2 fruit fly cellular contexts compared by ENCODE assay signal in the genomic region with DNA sequence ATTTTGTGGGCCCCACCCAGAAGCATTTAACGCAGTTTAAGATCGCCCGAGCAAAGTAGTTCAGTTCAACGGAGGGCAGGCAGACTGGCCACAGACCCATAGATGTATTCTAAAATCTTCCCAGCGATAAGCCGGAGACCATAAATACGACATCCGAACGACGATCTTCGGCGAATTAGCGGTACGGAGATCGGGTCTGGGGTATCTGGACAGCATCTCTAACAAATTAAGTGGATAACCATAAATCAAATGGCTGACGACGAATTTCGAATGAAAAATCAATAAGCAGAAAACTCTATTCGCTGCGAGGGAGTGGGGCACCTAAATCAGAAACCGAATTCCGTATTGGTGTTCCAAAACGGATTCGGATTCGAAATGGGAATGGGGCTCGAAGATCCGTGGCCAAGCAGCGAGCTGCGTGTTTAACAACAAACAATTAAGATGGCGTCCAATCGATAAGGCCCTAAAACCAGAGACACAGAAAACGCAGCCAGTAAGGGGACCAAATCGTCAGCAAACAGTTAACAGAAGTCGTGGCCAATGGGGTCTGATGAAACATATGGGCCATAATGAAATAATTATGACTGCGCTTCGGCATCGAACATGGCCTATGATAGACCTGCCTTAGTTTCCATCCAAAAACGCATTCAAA.
TF ChIP-seq lines count a peak whose summit lies in the region.

No protein-coding gene starts in this region.

- TF ChIP-seq CTCF in whole organism, embryonic (GFP tag; optimal IDR thresholded peaks at IDR 0.05; lab: Kevin White, UChicago): no peak

TF ChIP-seq in whole organism, embryonic, 481 proteins besides CTCF, POLR2A, EP300 and RAD21:
- TF ChIP-seq Awh (GFP tag; IDR thresholded peaks at IDR 0.05; lab: Robert Waterston, UW) (0 out of 2 replicates have a peak, but pooled peaks have one; percentile 40), Hmx (GFP tag; optimal IDR thresholded peaks at IDR 0.05; lab: Kevin White, UChicago) (no peak), Stat92E (GFP tag; optimal IDR thresholded peaks at IDR 0.05; lab: Kevin White, UChicago) (peak in 1 of 3 experiments; percentile 70), grn (GFP tag; optimal IDR thresholded peaks at IDR 0.05; lab: Kevin White, UChicago) (peak; percentile 98), kni (GFP tag; optimal IDR thresholded peaks at IDR 0.05; lab: Kevin White, UChicago) (peak; percentile 57), sens (GFP tag; lab: Kevin White, UChicago) (peak; percentile 12), Nf-YB (GFP tag; optimal IDR thresholded peaks at IDR 0.05; lab: Kevin White, UChicago) (peak; percentile 83), CG11560 (tag; IDR thresholded peaks at IDR 0.05; lab: Robert Waterston, UW) (no peak), CG13894 (tag; optimal IDR thresholded peaks at IDR 0.05; lab: Kevin White, UChicago) (peak; percentile 65), trem (tag; optimal IDR thresholded peaks at IDR 0.05; lab: Kevin White, UChicago) (no peak), HLHmδ (GFP tag; optimal IDR thresholded peaks at IDR 0.05; lab: Kevin White, UChicago) (no peak), abd-A (tag; optimal IDR thresholded peaks at IDR 0.05; lab: Kevin White, UChicago) (peak; percentile 29), onecut (GFP tag; IDR thresholded peaks at IDR 0.05; lab: Robert Waterston, UW) (0 out of 2 replicates have a peak, but pooled peaks have one; percentile 22), Nf-YC (tag; optimal IDR thresholded peaks at IDR 0.05; lab: Kevin White, UChicago) (peak; percentile 48)

TF ChIP-seq in whole organism, prepupa, 60 proteins besides CTCF, POLR2A, EP300 and RAD21:
- TF ChIP-seq svp (GFP tag; lab: Kevin White, UChicago) (peak; percentile 22), CG31627 (GFP tag; optimal IDR thresholded peaks at IDR 0.05; lab: Kevin White, UChicago) (no peak)
